Fruit fly (Drosophila melanogaster): ENCODE data around the gene CG13837.

DNA sequence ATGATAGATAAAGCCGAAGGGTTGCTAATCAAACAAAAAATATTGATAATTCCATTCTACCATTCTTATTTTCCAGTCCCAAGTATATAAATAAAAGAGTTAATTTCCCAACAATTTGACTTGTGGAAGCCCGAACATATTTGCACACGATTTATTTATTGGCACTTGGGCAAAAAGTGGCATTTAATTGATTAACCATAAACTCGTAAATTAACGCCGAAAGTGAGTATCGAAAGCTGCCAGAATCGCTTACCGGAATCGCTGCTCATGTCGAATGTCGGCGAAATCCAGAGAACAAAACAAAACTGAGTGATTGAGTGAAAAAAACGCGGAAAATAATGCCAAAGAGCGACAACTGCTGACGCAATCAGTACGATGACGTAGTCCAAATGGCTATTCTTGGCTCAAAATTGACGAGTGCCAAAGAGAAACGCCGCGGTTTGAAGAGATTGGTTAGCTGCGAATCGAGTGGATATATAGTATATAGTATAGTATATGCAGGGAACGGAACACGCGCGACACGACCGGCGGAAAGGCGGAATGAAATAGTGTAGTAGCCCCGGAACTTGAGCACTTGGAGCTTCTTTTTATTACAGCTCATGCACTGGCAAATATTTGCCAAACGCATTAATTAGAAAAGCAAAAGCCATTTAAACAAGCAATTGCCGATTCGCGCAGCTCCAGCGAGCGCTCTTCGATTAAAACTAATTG lies 45.7 kb upstream of the CG13837 start, which contains the start of gene Nha2:
- no peak for TF ChIP-seq psq (optimal IDR thresholded peaks at IDR 0.05)
- no peak for TF ChIP-seq h (optimal IDR thresholded peaks at IDR 0.05)
- no peak for TF ChIP-seq insv (optimal IDR thresholded peaks at IDR 0.05)
- TF ChIP-seq ttk (optimal IDR thresholded peaks at IDR 0.05), result no peak
- no peak for TF ChIP-seq Myc (optimal IDR thresholded peaks at IDR 0.05)
